Worm (Caenorhabditis elegans): ENCODE measurements around the gene F08G2.8.
A peak's percentile ranks its signal among the peaks of the same experiment; 100 is the strongest.
"Not testable (repeated sequence)": the region's sequence is repeated elsewhere in the genome, so short reads cannot be mapped to it uniquely, and the experiment has no call there.

F08G2.8 gene

DNA sequence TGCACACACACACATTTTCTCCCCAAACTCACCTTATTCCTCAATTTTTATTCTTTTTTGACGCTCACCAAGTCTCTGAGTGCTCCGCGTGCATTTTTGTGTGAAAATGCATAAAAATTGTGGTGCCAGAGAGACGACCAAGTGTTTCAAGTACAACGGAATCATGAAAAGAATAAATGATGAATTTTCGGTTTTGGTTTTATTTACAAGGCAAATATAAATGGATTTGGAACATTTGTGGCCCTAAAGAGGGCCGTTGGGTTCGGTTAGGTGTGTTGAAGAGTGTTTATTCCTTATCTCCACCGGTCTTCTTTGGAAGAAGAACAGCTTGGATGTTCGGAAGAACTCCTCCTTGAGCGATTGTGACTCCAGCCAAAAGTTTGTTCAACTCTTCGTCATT lies 34.6 kb upstream of the F08G2.8 start:
- TF ChIP-seq K09A11.1 (tag; optimal IDR thresholded peaks at IDR 0.05; ENCODE audit: insufficient read depth) (peak; percentile 19), ama-1 (optimal IDR thresholded peaks at IDR 0.05) (peak; percentile 66)

- TF ChIP-seq C08G9.2, elt-4, ztf-16 (tag; optimal IDR thresholded peaks at IDR 0.05): not testable (repeated sequence)
Measured at ce11 chrII:13818043-13818442, 34.1 kb upstream of the F08G2.8 start, which contains the start of gene his-16. his-16 (minus strand) TSS chrII:13818143.

DNA sequence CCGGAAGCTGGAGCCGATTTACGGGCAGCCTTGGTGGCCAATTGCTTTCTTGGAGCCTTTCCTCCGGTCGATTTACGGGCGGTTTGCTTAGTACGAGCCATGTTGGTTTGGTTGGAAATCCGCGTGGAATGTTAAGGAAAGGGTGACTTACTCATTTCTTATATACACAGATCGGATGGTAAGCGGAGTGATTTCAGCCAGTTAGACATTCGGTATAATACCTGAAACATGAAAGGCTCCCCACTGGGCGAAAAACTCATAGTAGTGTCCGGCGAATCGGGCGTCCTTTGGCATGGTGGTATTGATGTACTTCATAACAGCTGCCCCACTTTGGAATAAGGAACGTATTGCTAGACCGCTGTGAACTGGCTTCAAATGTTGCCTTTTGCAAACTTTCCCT lies 23.5 kb upstream of the F08G2.8 start, which contains the start of gene his-42:
Gene his-42, minus strand, starts transcription at position 101 of the 400 bp plus-strand sequence.
- TF ChIP-seq hlh-8 (tag; optimal IDR thresholded peaks at IDR 0.05) (no peak), unc-3 (GFP tag; conservative IDR thresholded peaks at IDR 0.05) (no peak), unc-3 (tag; optimal IDR thresholded peaks at IDR 0.05) (no peak), C38D4.7 (GFP tag; optimal IDR thresholded peaks at IDR 0.05) (no peak), fkh-6 (tag; optimal IDR thresholded peaks at IDR 0.05) (no peak), ceh-14 (tag; optimal IDR thresholded peaks at IDR 0.05) (no peak), ztf-16 (tag; optimal IDR thresholded peaks at IDR 0.05) (no peak), pag-3 (tag; optimal IDR thresholded peaks at IDR 0.05; ENCODE audit: borderline replicate concordance) (no peak), ceh-31 (tag; optimal IDR thresholded peaks at IDR 0.05) (no peak), ref-2 (tag; optimal IDR thresholded peaks at IDR 0.05) (no peak), npax-4 (tag; optimal IDR thresholded peaks at IDR 0.05) (no peak)

- peak; percentile 1 for TF ChIP-seq unc-42 (tag; optimal IDR thresholded peaks at IDR 0.05)
- peak; percentile 21 for TF ChIP-seq tbx-2 (tag; optimal IDR thresholded peaks at IDR 0.05)
- TF ChIP-seq ref-2 (tag; optimal IDR thresholded peaks at IDR 0.05), result peak; percentile 42
- peak; percentile 38 for TF ChIP-seq unc-55 (GFP tag; optimal IDR thresholded peaks at IDR 0.05)
Measured at ce11 chrII:13829123-13829996, 22.7 kb upstream of the F08G2.8 start.

ce11 chrII:13830255-13830654 lies 21.8 kb upstream of the F08G2.8 start, which contains the start of gene F08G2.4:
F08G2.4 (plus strand) TSS chrII:13830602.
- TF ChIP-seq elt-2 (tag; optimal IDR thresholded peaks at IDR 0.05), result no peak
- no peak for TF ChIP-seq sox-4 (tag; optimal IDR thresholded peaks at IDR 0.05)

DNA sequence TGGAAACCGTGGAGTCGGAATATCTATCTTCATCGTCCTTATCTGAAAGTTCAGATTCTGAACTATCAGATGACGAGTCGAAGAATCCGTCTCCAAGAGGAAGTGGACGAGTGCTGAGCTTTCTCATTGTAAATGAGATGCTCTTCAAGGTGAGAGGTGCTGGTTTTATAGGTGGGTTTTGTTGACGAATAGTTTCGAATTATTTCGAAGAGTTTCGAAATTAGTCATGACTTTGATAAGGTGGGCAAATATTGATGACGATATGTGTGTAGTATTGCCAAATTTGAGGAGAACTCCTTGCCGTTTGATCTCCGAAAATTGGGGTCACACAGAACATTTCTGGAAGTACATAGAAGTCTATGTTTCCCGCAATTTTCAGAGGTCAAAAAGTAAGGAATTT lies 18.6 kb upstream of the F08G2.8 start, which contains the start of gene F08G2.5:
Gene F08G2.5, minus strand, starts transcription at position 127 of the 400 bp plus-strand sequence.
- TF ChIP-seq elt-2 (tag; optimal IDR thresholded peaks at IDR 0.05), result no peak
- TF ChIP-seq tbx-2 (tag; optimal IDR thresholded peaks at IDR 0.05), result no peak
- no peak for TF ChIP-seq unc-42 (tag; optimal IDR thresholded peaks at IDR 0.05)
- TF ChIP-seq ceh-45 (GFP tag; IDR thresholded peaks at IDR 0.05), result no peak
- no peak for TF ChIP-seq C38D4.7 (GFP tag; optimal IDR thresholded peaks at IDR 0.05)
- TF ChIP-seq hlh-30 (tag; optimal IDR thresholded peaks at IDR 0.05; ENCODE audit: insufficient read depth), result no peak
- no peak for TF ChIP-seq sdc-2 (tag; optimal IDR thresholded peaks at IDR 0.05)
- no peak for TF ChIP-seq F13H6.1 (tag; optimal IDR thresholded peaks at IDR 0.05)
- no peak for TF ChIP-seq madf-2 (tag; optimal IDR thresholded peaks at IDR 0.05)
- TF ChIP-seq Y22D7AL.16 (tag; optimal IDR thresholded peaks at IDR 0.05), result no peak
- TF ChIP-seq che-1 (tag; optimal IDR thresholded peaks at IDR 0.05), result no peak
- TF ChIP-seq unc-86 (tag; optimal IDR thresholded peaks at IDR 0.05), result no peak
- no peak for TF ChIP-seq hlh-8 (tag; optimal IDR thresholded peaks at IDR 0.05)
